Fruit fly (Drosophila melanogaster) whole organism, embryonic: ENCODE results near the gene Nlg2.

Source experiments
- Atf6 ChIP-seq: fragments of 200-800 bp; sonication (Bioruptor generic); IDR thresholded peaks from 2 replicates; pipeline ENCODE4 v1.3.6; 2022; ENCODE audit warnings: missing biosample characterization, missing genetic modification characterization
- Blimp-1 ChIP-seq: fragments of 200-800 bp; sonication (Bioruptor generic); optimal IDR thresholded peaks from 3 replicates; lab custom pipeline; 2018; ENCODE audit warnings: missing biosample characterization, missing genetic modification characterization, mild to moderate bottlenecking, moderate library complexity, missing genetic modification reagents
- CG10462 ChIP-seq: fragments of 200-800 bp; sonication (Bioruptor generic); optimal IDR thresholded peaks from 2 replicates; lab custom pipeline; 2016; ENCODE audit warnings: missing biosample characterization, missing genetic modification characterization
- CG11723 ChIP-seq: fragments of 200-800 bp; sonication (Bioruptor generic); optimal IDR thresholded peaks from 2 replicates; lab custom pipeline; 2017; ENCODE audit warnings: missing biosample characterization, mild to moderate bottlenecking, missing genetic modification characterization
- CG12219 ChIP-seq: fragments of 200-800 bp; sonication (Bioruptor generic); optimal IDR thresholded peaks from 3 replicates; lab custom pipeline; 2018; ENCODE audit warnings: missing biosample characterization, mild to moderate bottlenecking, missing genetic modification characterization
- CG12391 ChIP-seq: fragments of 200-800 bp; sonication (Bioruptor generic); optimal IDR thresholded peaks from 3 replicates; lab custom pipeline; 2018; ENCODE audit warnings: missing biosample characterization, mild to moderate bottlenecking, missing genetic modification characterization, moderate library complexity
- CG1647 ChIP-seq: fragments of 200-800 bp; sonication (Bioruptor generic); optimal IDR thresholded peaks from 3 replicates; lab custom pipeline; 2016; ENCODE audit warnings: missing biosample characterization, missing genetic modification characterization
- CG18011 ChIP-seq: fragments of 200-800 bp; sonication (Bioruptor generic); optimal IDR thresholded peaks from 2 replicates; lab custom pipeline; 2017; ENCODE audit warnings: missing biosample characterization, missing genetic modification characterization, mild to moderate bottlenecking, moderate library complexity, missing genotype
- CG2712 ChIP-seq: fragments of 200-800 bp; optimal IDR thresholded peaks from 3 replicates; lab custom pipeline; 2019; ENCODE audit warnings: missing biosample characterization, mild to moderate bottlenecking, missing genetic modification characterization, moderate library complexity
- CG2889 ChIP-seq: fragments of 200-800 bp; sonication (Bioruptor generic); IDR thresholded peaks from 3 replicates; pipeline ENCODE4 v1.3.6; 2022; ENCODE audit warnings: missing biosample characterization, missing genetic modification characterization
- CG30431 ChIP-seq: fragments of 200-800 bp; sonication (Bioruptor generic); optimal IDR thresholded peaks from 2 replicates; lab custom pipeline; 2017; ENCODE audit warnings: missing biosample characterization, missing genetic modification characterization
- CG32532 ChIP-seq: fragments of 200-800 bp; sonication (Bioruptor generic); IDR thresholded peaks from 2 replicates; pipeline ENCODE4 v1.3.6; 2022; ENCODE audit warnings: missing biosample characterization, missing genetic modification characterization
- CG33557 ChIP-seq: fragments of 200-800 bp; sonication (Bioruptor generic); optimal IDR thresholded peaks from 2 replicates; lab custom pipeline; 2019; ENCODE audit warnings: missing biosample characterization, mild to moderate bottlenecking, missing genetic modification characterization, moderate library complexity
- CG34224 ChIP-seq: fragments of 200-800 bp; sonication (Bioruptor generic); IDR thresholded peaks from 3 replicates; pipeline ENCODE4 v1.3.6; 2022; ENCODE audit warnings: missing biosample characterization, missing genetic modification characterization; ENCODE audit not compliant: partially characterized antibody
- CG6254 ChIP-seq: fragments of 200-800 bp; sonication (Bioruptor generic); optimal IDR thresholded peaks from 3 replicates; lab custom pipeline; 2017; ENCODE audit warnings: mild to moderate bottlenecking, missing biosample characterization, missing genetic modification reagents, missing genetic modification characterization
- CG7745 ChIP-seq: fragments of 200-800 bp; sonication (Bioruptor generic); optimal IDR thresholded peaks from 2 replicates; lab custom pipeline; 2018; ENCODE audit warnings: missing biosample characterization, mild to moderate bottlenecking, missing genetic modification characterization, moderate library complexity
- CG8089 ChIP-seq: fragments of 200-800 bp; sonication (Bioruptor generic); optimal IDR thresholded peaks from 3 replicates; lab custom pipeline; 2016; ENCODE audit warnings: missing biosample characterization, missing genetic modification characterization
- CG9609 ChIP-seq: fragments of 200-800 bp; sonication (Bioruptor generic); optimal IDR thresholded peaks from 3 replicates; lab custom pipeline; 2016; ENCODE audit warnings: missing biosample characterization, missing genetic modification characterization
- Dfd ChIP-seq, 2 experiments: fragments of >200 bp; optimal IDR thresholded peaks; 2 replicates each; lab custom pipeline; 2017; ENCODE audit warnings: missing biosample characterization in 2 of 2, missing genetic modification characterization in 2 of 2
- Dp ChIP-seq: fragments of 200-800 bp; sonication (Bioruptor generic); optimal IDR thresholded peaks from 2 replicates; lab custom pipeline; 2018; ENCODE audit warnings: missing biosample characterization, mild to moderate bottlenecking, missing genetic modification characterization, moderate library complexity
- Fer1 ChIP-seq: fragments of 200-800 bp; sonication (Bioruptor generic); optimal IDR thresholded peaks from 2 replicates; lab custom pipeline; 2017; ENCODE audit warnings: missing biosample characterization, mild to moderate bottlenecking, missing genetic modification characterization
- Fer3 ChIP-seq: fragments of 200-800 bp; sonication (Bioruptor generic); optimal IDR thresholded peaks from 2 replicates; lab custom pipeline; 2018; ENCODE audit warnings: missing biosample characterization, mild to moderate bottlenecking, missing genetic modification characterization, moderate library complexity
- HLH4C ChIP-seq: fragments of 200-800 bp; sonication (Bioruptor generic); IDR thresholded peaks from 3 replicates; pipeline ENCODE4 v1.3.6; 2022; ENCODE audit warnings: missing biosample characterization, missing genetic modification characterization; ENCODE audit not compliant: partially characterized antibody
- Hr3 ChIP-seq: fragments of 200-800 bp; sonication (Bioruptor generic); optimal IDR thresholded peaks from 3 replicates; lab custom pipeline; 2016; ENCODE audit warnings: missing biosample characterization, missing genetic modification characterization
- Jarid2 ChIP-seq: fragments of 200-800 bp; sonication (Bioruptor generic); optimal IDR thresholded peaks from 3 replicates; lab custom pipeline; 2017; ENCODE audit warnings: mild to moderate bottlenecking, missing biosample characterization, missing genetic modification reagents, missing genetic modification characterization
- MBD-R2 ChIP-seq: fragments of 200-800 bp; sonication (Bioruptor generic); IDR thresholded peaks from 2 replicates; pipeline ENCODE4 v1.3.6; 2022; ENCODE audit warnings: missing biosample characterization, missing genetic modification characterization
- Nf-YB ChIP-seq: fragments of 200-800 bp; sonication (Bioruptor generic); optimal IDR thresholded peaks from 3 replicates; lab custom pipeline; 2019; ENCODE audit warnings: missing biosample characterization, mild to moderate bottlenecking, missing genetic modification characterization, moderate library complexity
- Oaz ChIP-seq: fragments of 200-800 bp; sonication (Bioruptor generic); IDR thresholded peaks from 2 replicates; pipeline ENCODE4 v1.3.6; 2022; ENCODE audit warnings: missing biosample characterization, missing genetic modification characterization
- Poxn ChIP-seq: fragments of 200-800 bp; sonication (Bioruptor generic); IDR thresholded peaks from 2 replicates; pipeline ENCODE4 v1.3.6; 2022; ENCODE audit warnings: missing biosample characterization, missing genetic modification characterization
- Sox100B ChIP-seq: fragments of 200-800 bp; sonication (Bioruptor generic); optimal IDR thresholded peaks from 3 replicates; lab custom pipeline; 2018; ENCODE audit warnings: missing biosample characterization, mild to moderate bottlenecking, missing genetic modification characterization
- bsh ChIP-seq, 2 experiments: fragments of 200-800 bp; sonication (Bioruptor generic); optimal IDR thresholded peaks; 2 replicates each; lab custom pipeline; 2017 to 2018; ENCODE audit warnings: mild to moderate bottlenecking in 2 of 2, missing biosample characterization in 2 of 2, missing genetic modification characterization in 2 of 2, moderate library complexity in 1 of 2
- caup ChIP-seq: fragments of 200-800 bp; sonication (Bioruptor generic); optimal IDR thresholded peaks from 3 replicates; lab custom pipeline; 2017; ENCODE audit warnings: missing biosample characterization, mild to moderate bottlenecking, missing genetic modification characterization, moderate library complexity; ENCODE audit not compliant: severe bottlenecking
- ewg ChIP-seq: fragments of 200-800 bp; sonication (Bioruptor generic); optimal IDR thresholded peaks from 3 replicates; lab custom pipeline; 2017; ENCODE audit warnings: mild to moderate bottlenecking, missing biosample characterization, missing genetic modification reagents, missing genetic modification characterization
- fru ChIP-seq: fragments of >200 bp; optimal IDR thresholded peaks from 2 replicates; lab custom pipeline; 2017
- ftz-f1 ChIP-seq: fragments of 200-800 bp; sonication (Bioruptor generic); optimal IDR thresholded peaks from 2 replicates; lab custom pipeline; 2016; ENCODE audit warnings: missing biosample characterization, missing genetic modification characterization
- gcm ChIP-seq: fragments of 200-800 bp; sonication (Bioruptor generic); optimal IDR thresholded peaks from 2 replicates; lab custom pipeline; 2019; ENCODE audit warnings: missing biosample characterization, mild to moderate bottlenecking, missing genetic modification characterization, moderate library complexity
- gfzf ChIP-seq: fragments of 200-800 bp; sonication (Bioruptor generic); optimal IDR thresholded peaks from 2 replicates; lab custom pipeline; 2016; ENCODE audit warnings: missing biosample characterization, mild to moderate bottlenecking, missing genetic modification characterization, moderate library complexity
- grau ChIP-seq: fragments of 200-800 bp; optimal IDR thresholded peaks from 3 replicates; lab custom pipeline; 2019; ENCODE audit warnings: missing biosample characterization, mild to moderate bottlenecking, missing genetic modification characterization, moderate library complexity
- gro ChIP-seq: fragments of 200-800 bp; sonication (Bioruptor generic); optimal IDR thresholded peaks from 2 replicates; lab custom pipeline; 2016; ENCODE audit warnings: missing biosample characterization, missing genetic modification characterization
- gsb-n ChIP-seq: fragments of 200-800 bp; sonication (Bioruptor generic); optimal IDR thresholded peaks from 3 replicates; lab custom pipeline; 2018; ENCODE audit warnings: missing biosample characterization, mild to moderate bottlenecking, missing genetic modification characterization
- ham ChIP-seq: fragments of 200-800 bp; sonication (Bioruptor generic); IDR thresholded peaks from 2 replicates; pipeline ENCODE4 v1.3.6; 2022; ENCODE audit warnings: missing biosample characterization, missing genetic modification characterization
- jing ChIP-seq: fragments of 200-800 bp; sonication (Bioruptor generic); optimal IDR thresholded peaks from 2 replicates; lab custom pipeline; 2018; ENCODE audit warnings: missing biosample characterization, mild to moderate bottlenecking, missing genetic modification characterization
- kay ChIP-seq: fragments of 200-800 bp; sonication (Bioruptor generic); optimal IDR thresholded peaks from 2 replicates; lab custom pipeline; 2016; ENCODE audit warnings: missing biosample characterization, missing genetic modification characterization
- otp ChIP-seq: fragments of 200-800 bp; sonication (Bioruptor generic); IDR thresholded peaks from 3 replicates; pipeline ENCODE4, ENCODE4 v1.3.6; 2022; ENCODE audit warnings: missing biosample characterization, missing genetic modification characterization
- psq ChIP-seq: fragments of 200-800 bp; sonication (Bioruptor generic); optimal IDR thresholded peaks from 2 replicates; lab custom pipeline; 2017; ENCODE audit warnings: missing biosample characterization, missing genetic modification characterization
- sens-2 ChIP-seq: fragments of 200-800 bp; sonication (Bioruptor generic); IDR thresholded peaks from 2 replicates; pipeline ENCODE4 v1.3.6; 2022; ENCODE audit warnings: missing biosample characterization, missing genetic modification characterization
- tio ChIP-seq: fragments of 200-800 bp; sonication (Bioruptor generic); optimal IDR thresholded peaks from 2 replicates; lab custom pipeline; 2017; ENCODE audit warnings: missing biosample characterization, missing genetic modification characterization, inconsistent platforms

Nlg2 gene

DNA sequence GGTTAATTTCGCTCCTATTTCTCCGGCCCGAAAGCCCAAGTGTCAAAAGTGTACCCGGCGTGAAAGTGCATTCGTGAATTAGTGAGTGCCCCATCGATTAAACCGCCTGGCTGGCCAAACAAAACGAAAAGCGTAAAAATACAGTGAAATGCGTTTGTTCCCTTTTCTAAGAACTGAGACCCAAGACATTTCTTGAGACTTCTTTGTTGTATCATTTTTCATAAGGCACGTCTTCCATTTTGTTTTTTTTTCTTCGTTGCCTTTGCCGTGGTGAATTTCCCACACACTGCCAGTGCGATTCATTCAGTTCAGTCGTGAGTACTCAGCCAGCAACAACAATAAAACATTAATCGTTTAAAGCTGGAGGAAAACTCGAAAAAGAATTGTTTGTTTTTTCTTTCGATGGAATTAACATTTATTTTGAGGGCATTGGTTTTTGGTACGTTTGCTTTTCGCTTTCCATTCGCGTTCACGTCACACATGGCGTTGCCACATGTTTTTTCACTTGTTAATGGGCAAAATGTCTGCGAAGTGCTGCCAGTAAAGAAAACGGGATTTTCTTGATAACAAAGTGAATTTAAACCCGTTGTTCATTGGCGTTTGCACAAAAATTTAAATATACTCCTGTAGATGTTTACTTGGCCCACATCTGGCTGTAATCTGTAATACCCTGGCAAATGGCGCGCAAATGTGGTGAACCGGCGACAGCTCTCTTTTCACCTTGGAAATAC is 46.8 kb downstream of the Nlg2 start (continued):
- TF ChIP-seq CG8089 (GFP tag; lab: Kevin White, UChicago), result no peak
- no peak for TF ChIP-seq Dfd (GFP tag; optimal IDR thresholded peaks at IDR 0.05; lab: Kevin White, UChicago)
- peak; percentile 79 for TF ChIP-seq ftz-f1 (GFP tag; lab: Kevin White, UChicago)
- no peak for TF ChIP-seq CG1647 (GFP tag; lab: Kevin White, UChicago)
- TF ChIP-seq CG7745 (tag; lab: Kevin White, UChicago), result no peak
- TF ChIP-seq Dp (GFP tag; lab: Kevin White, UChicago), result peak; percentile 22
- TF ChIP-seq gro (GFP tag; lab: Kevin White, UChicago), result peak; percentile 34
- no peak for TF ChIP-seq HLH4C (GFP tag; lab: Robert Waterston, UW)
- no peak for TF ChIP-seq CG18011 (GFP tag; lab: Kevin White, UChicago)
- peak; percentile 19 for TF ChIP-seq gfzf
- no peak for TF ChIP-seq CG12219 (GFP tag; lab: Kevin White, UChicago)
- TF ChIP-seq Atf6, result no peak
- TF ChIP-seq CG9609 (GFP tag; lab: Kevin White, UChicago), result no peak
- peak; percentile 16 for TF ChIP-seq gsb-n (tag; lab: Kevin White, UChicago)
- TF ChIP-seq CG33557 (GFP tag; lab: Kevin White, UChicago), result no peak
- TF ChIP-seq sens-2 (GFP tag; lab: Robert Waterston, UW), result no peak
- peak; percentile 11 for TF ChIP-seq kay (GFP tag; lab: Kevin White, UChicago)
- TF ChIP-seq ewg, result no peak
- TF ChIP-seq bsh (GFP tag; optimal IDR thresholded peaks at IDR 0.05; lab: Kevin White, UChicago), result peak in 1 of 2 experiments; percentile 7

DNA sequence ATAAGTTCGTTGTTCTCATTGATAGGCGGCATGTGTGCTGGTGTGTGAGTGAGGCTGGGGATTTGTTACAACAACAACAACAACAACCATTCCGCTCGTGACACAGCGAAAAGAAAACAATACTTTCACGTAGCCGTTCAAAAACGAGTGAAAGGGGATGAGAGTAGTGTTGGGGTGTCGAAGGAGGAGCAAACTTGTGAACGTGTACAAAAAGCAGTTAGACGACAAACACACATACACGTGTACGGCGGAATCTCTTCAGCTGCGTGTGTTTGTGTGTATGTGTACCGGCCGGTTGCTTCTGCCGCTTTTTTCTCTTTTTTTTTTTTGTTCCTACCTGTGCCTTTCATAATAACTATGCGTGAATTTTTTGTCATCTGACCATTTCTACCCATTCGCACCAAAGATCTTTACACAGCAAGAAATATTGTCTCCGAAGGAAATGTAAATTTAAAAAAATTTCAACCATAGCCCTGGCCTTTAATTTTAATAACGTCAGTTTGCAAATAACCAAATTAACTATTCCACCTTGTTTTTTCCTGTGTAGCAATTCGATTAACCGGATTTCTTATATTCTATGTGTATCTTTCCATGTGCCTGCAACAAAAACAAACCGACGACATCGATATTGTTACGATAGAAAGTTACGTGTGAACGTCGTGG is 47.5 kb downstream of the Nlg2 start:
- TF ChIP-seq Sox100B (GFP tag; lab: Kevin White, UChicago) (peak; percentile 41), ham (no peak), fru (lab: Kevin White, UChicago) (no peak), CG2712 (tag; lab: Kevin White, UChicago) (peak; percentile 78), Fer1 (GFP tag; lab: Kevin White, UChicago) (peak; percentile 57), caup (GFP tag; lab: Kevin White, UChicago) (peak; percentile 60), grau (tag; lab: Kevin White, UChicago) (peak; percentile 68), CG10462 (GFP tag; lab: Kevin White, UChicago) (peak; percentile 46), tio (no peak), CG32532 (GFP tag; lab: Robert Waterston, UW) (no peak; the same call in 1 of the 2 replicates), CG6254 (peak; percentile 69), Fer3 (tag; lab: Kevin White, UChicago) (no peak), CG30431 (GFP tag; lab: Kevin White, UChicago) (no peak), CG12391 (tag; lab: Kevin White, UChicago) (peak; percentile 79), gcm (peak; percentile 61), Oaz (no peak; the same call in 1 of the 2 replicates), psq (GFP tag; lab: Kevin White, UChicago) (peak; percentile 18), jing (GFP tag; lab: Kevin White, UChicago) (no peak), Hr3 (GFP tag; lab: Kevin White, UChicago) (peak; percentile 35), Poxn (GFP tag; lab: Robert Waterston, UW) (no peak), CG2889 (GFP tag; lab: Robert Waterston, UW) (no peak), CG34224 (GFP tag; lab: Robert Waterston, UW) (no peak), MBD-R2 (0 out of 2 replicates have a peak, but pooled peaks have one; percentile 6), CG8089 (GFP tag; lab: Kevin White, UChicago) (peak; percentile 31), CG11723 (GFP tag; lab: Kevin White, UChicago) (no peak), otp (no peak; the same call in 2 of the 3 replicates), Nf-YB (GFP tag; lab: Kevin White, UChicago) (no peak), Blimp-1 (GFP tag; lab: Kevin White, UChicago) (no peak), Jarid2 (GFP tag; lab: Kevin White, UChicago) (no peak)
